Worm (Caenorhabditis elegans) whole organism, L1 larva: Measurements from ENCODE around the gene srw-41.

Source experiments
- C04F5.9 ChIP-seq: sonication (generic microtip); optimal IDR thresholded peaks from 2 replicates; lab custom pipeline; 2016; ENCODE audit warnings: missing genetic modification characterization, missing compliant biosample characterization
- C34B4.2 ChIP-seq: sonication (generic microtip); optimal IDR thresholded peaks from 2 replicates; lab custom pipeline; 2017; ENCODE audit warnings: mild to moderate bottlenecking, missing genetic modification characterization, missing compliant biosample characterization
- aha-1 ChIP-seq: fragments of 150-350 bp; optimal IDR thresholded peaks from 2 replicates; lab custom pipeline; 2014; ENCODE audit warnings: missing biosample characterization, missing genetic modification characterization
- alr-1 ChIP-seq: fragments of 200-800 bp; sonication (Bioruptor generic); optimal IDR thresholded peaks from 2 replicates; lab custom pipeline; 2018; ENCODE audit warnings: borderline replicate concordance, mild to moderate bottlenecking, missing genetic modification characterization, missing compliant biosample characterization
- aly-2 ChIP-seq: fragments of 150-350 bp; optimal IDR thresholded peaks from 2 replicates; lab custom pipeline; 2014; ENCODE audit warnings: missing biosample characterization, missing genetic modification characterization
- ama-1 ChIP-seq: fragments of 150-350 bp; optimal IDR thresholded peaks from 2 replicates; lab custom pipeline; 2014
- blmp-1 ChIP-seq: fragments of 150-350 bp; optimal IDR thresholded peaks from 2 replicates; lab custom pipeline; 2014; ENCODE audit warnings: missing biosample characterization, missing genetic modification characterization
- ceh-63 ChIP-seq: fragments of 200-800 bp; sonication (Bioruptor generic); optimal IDR thresholded peaks from 2 replicates; lab custom pipeline; 2018; ENCODE audit warnings: mild to moderate bottlenecking, missing genetic modification characterization, missing compliant biosample characterization
- ceh-8 ChIP-seq: fragments of 200-800 bp; sonication (Bioruptor generic); optimal IDR thresholded peaks from 2 replicates; lab custom pipeline; 2018; ENCODE audit warnings: mild to moderate bottlenecking, missing genetic modification characterization, moderate library complexity, missing compliant biosample characterization
- ceh-88 ChIP-seq: fragments of 200-800 bp; sonication (Bioruptor generic); IDR thresholded peaks from 2 replicates; pipeline ENCODE4 v1.3.6; 2022; ENCODE audit warnings: missing genetic modification characterization, missing compliant biosample characterization
- ceh-90 ChIP-seq: sonication (generic microtip); optimal IDR thresholded peaks from 2 replicates; lab custom pipeline; 2016; ENCODE audit warnings: missing genetic modification characterization, missing compliant biosample characterization
- ces-1 ChIP-seq: fragments of 150-350 bp; optimal IDR thresholded peaks from 2 replicates; lab custom pipeline; 2014; ENCODE audit warnings: missing biosample characterization, missing genetic modification reagents, missing genetic modification characterization
- dpl-1 ChIP-seq, 3 experiments: fragments of 150-350 bp in 2 of 3; sonication (generic microtip) in 1 of 3; optimal IDR thresholded peaks; 2 replicates each; lab custom pipeline; 2014 to 2017; ENCODE audit warnings: missing biosample characterization in 3 of 3, missing genetic modification characterization in 3 of 3, missing genetic modification reagents in 3 of 3
- efl-1 ChIP-seq, 4 experiments: fragments of 150-350 bp; optimal IDR thresholded peaks in 3 of 4; peaks in 1 of 4; 1 replicate in 1 of 4; 2 replicates in 3 of 4; lab custom pipeline; 2014; ENCODE audit warnings: missing biosample characterization in 2 of 4, missing genetic modification characterization in 2 of 4, missing genetic modification reagents in 2 of 4
- efl-3 ChIP-seq: fragments of 200-800 bp; sonication (Bioruptor generic); optimal IDR thresholded peaks from 2 replicates; lab custom pipeline; 2018; ENCODE audit warnings: mild to moderate bottlenecking, missing genetic modification characterization, missing compliant biosample characterization
- grh-1 ChIP-seq: fragments of 200-800 bp; sonication (Bioruptor generic); IDR thresholded peaks from 2 replicates; pipeline ENCODE4 v1.3.6; 2022; ENCODE audit warnings: missing genetic modification reagents, missing genetic modification characterization, missing compliant biosample characterization
- irx-1 ChIP-seq: sonication (generic microtip); optimal IDR thresholded peaks from 2 replicates; lab custom pipeline; 2016; ENCODE audit warnings: missing genetic modification characterization, missing compliant biosample characterization
- isw-1 ChIP-seq: fragments of 200-800 bp; sonication (Bioruptor generic); IDR thresholded peaks from 2 replicates; pipeline ENCODE4 v1.3.6; 2022; ENCODE audit warnings: missing genetic modification characterization, missing compliant biosample characterization
- lir-3 ChIP-seq: sonication (generic microtip); optimal IDR thresholded peaks from 2 replicates; lab custom pipeline; 2016; ENCODE audit warnings: mild to moderate bottlenecking, missing genetic modification characterization, moderate library complexity, missing compliant biosample characterization; ENCODE audit not compliant: poor library complexity
- lsy-2 ChIP-seq, 2 experiments: fragments of 150-350 bp; optimal IDR thresholded peaks; 2 replicates each; lab custom pipeline; 2014; ENCODE audit warnings: missing biosample characterization in 2 of 2, missing genetic modification characterization in 2 of 2
- mdl-1 ChIP-seq, 2 experiments: fragments of 150-350 bp; optimal IDR thresholded peaks; 2 replicates each; lab custom pipeline; 2014 to 2017; ENCODE audit warnings: missing biosample characterization in 2 of 2, missing genetic modification characterization in 2 of 2, inconsistent platforms in 1 of 2
- mep-1 ChIP-seq: fragments of 150-350 bp; optimal IDR thresholded peaks from 2 replicates; lab custom pipeline; 2014; ENCODE audit warnings: missing biosample characterization, missing genetic modification characterization
- nhr-11 ChIP-seq: fragments of 150-350 bp; optimal IDR thresholded peaks from 2 replicates; lab custom pipeline; 2014; ENCODE audit warnings: missing biosample characterization, missing genetic modification characterization
- nhr-12 ChIP-seq: sonication (generic microtip); optimal IDR thresholded peaks from 2 replicates; lab custom pipeline; 2017; ENCODE audit warnings: missing biosample characterization, missing genetic modification characterization
- nhr-19 ChIP-seq: fragments of 200-800 bp; sonication (Bioruptor generic); conservative IDR thresholded peaks from 2 replicates; pipeline ENCODE4 v1.3.6; 2022; ENCODE audit warnings: missing genetic modification characterization, missing compliant biosample characterization
- nhr-28 ChIP-seq: fragments of 150-350 bp; optimal IDR thresholded peaks from 2 replicates; lab custom pipeline; 2014; ENCODE audit warnings: missing biosample characterization, missing genetic modification characterization
- nhr-47 ChIP-seq: sonication (generic microtip); optimal IDR thresholded peaks from 2 replicates; lab custom pipeline; 2016; ENCODE audit warnings: mild to moderate bottlenecking, missing genetic modification characterization, moderate library complexity, missing compliant biosample characterization
- nhr-71 ChIP-seq: sonication (generic microtip); optimal IDR thresholded peaks from 2 replicates; lab custom pipeline; 2016; ENCODE audit warnings: mild to moderate bottlenecking, missing genetic modification characterization, moderate library complexity, missing compliant biosample characterization
- nhr-76 ChIP-seq: sonication (generic microtip); optimal IDR thresholded peaks from 2 replicates; lab custom pipeline; 2017; ENCODE audit warnings: missing biosample characterization, missing genetic modification characterization
- nhr-77 ChIP-seq: fragments of 150-350 bp; optimal IDR thresholded peaks from 2 replicates; lab custom pipeline; 2014; ENCODE audit warnings: missing biosample characterization, missing genetic modification characterization
- nhr-84 ChIP-seq: sonication (generic microtip); optimal IDR thresholded peaks from 2 replicates; lab custom pipeline; 2017; ENCODE audit warnings: missing biosample characterization, missing genetic modification characterization
- nhr-85 ChIP-seq: sonication (generic microtip); peaks from one replicate; lab custom pipeline; 2016; ENCODE audit warnings: missing genetic modification characterization, inconsistent platforms, missing compliant biosample characterization
- pax-3 ChIP-seq: fragments of 200-800 bp; sonication (Bioruptor generic); optimal IDR thresholded peaks from 2 replicates; lab custom pipeline; 2018; ENCODE audit warnings: mild to moderate bottlenecking, missing genetic modification characterization, moderate library complexity, missing compliant biosample characterization
- pqm-1 ChIP-seq: sonication (generic microtip); optimal IDR thresholded peaks from 3 replicates; lab custom pipeline; 2017; ENCODE audit warnings: missing biosample characterization, missing genetic modification characterization
- snu-23 ChIP-seq: sonication (generic microtip); optimal IDR thresholded peaks from 2 replicates; lab custom pipeline; 2016; ENCODE audit warnings: missing genetic modification characterization, missing compliant biosample characterization
- swsn-7 ChIP-seq: sonication (generic microtip); optimal IDR thresholded peaks from 2 replicates; lab custom pipeline; 2016; ENCODE audit warnings: missing genetic modification characterization, missing compliant biosample characterization
- unc-30 ChIP-seq: sonication (generic microtip); optimal IDR thresholded peaks from 2 replicates; lab custom pipeline; 2017; ENCODE audit warnings: missing biosample characterization, missing genetic modification characterization
- unc-62 ChIP-seq: fragments of 150-350 bp; optimal IDR thresholded peaks from 2 replicates; lab custom pipeline; 2014; ENCODE audit warnings: missing biosample characterization, missing genetic modification reagents, missing genetic modification characterization
- unc-86 ChIP-seq: sonication (generic microtip); optimal IDR thresholded peaks from 2 replicates; lab custom pipeline; 2016; ENCODE audit warnings: missing genetic modification characterization, missing compliant biosample characterization
- ztf-4 ChIP-seq: fragments of 150-350 bp; optimal IDR thresholded peaks from 2 replicates; lab custom pipeline; 2014; ENCODE audit warnings: missing biosample characterization, missing genetic modification characterization

Gene srw-41

DNA sequence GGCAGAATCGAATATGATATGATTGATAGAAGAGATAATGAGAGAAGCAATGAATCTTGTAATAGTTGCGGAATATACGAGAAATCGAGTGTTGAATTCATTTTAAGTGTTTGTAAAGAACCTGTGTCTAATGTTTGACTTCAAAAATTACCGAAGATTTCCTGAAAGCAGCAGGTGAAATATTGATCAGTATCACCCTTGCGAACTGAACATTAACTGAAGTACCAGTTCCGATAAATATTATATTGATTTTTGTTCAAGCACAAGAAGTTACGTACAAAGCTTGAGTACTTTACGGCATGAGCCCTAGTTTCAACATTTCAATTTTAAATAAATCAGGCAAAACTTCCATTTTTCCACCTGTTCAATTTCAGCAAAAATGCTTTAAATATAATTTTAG lies 18.0 kb upstream of the srw-41 start, which contains the start of gene srz-103:
Gene srz-103, minus strand, starts transcription at position 101 of the 400 bp plus-strand sequence.
- TF ChIP-seq nhr-28 (tag; lab: Kevin White, UChicago) (no peak), aha-1 (no peak), alr-1 (tag; lab: Kevin White, UChicago) (no peak), nhr-12 (no peak), ceh-8 (no peak), ama-1 (lab: Kevin White, UChicago) (no peak), nhr-11 (no peak), snu-23 (no peak), ceh-63 (GFP tag; lab: Kevin White, UChicago) (no peak), efl-3 (GFP tag; lab: Kevin White, UChicago) (no peak), ceh-90 (tag; lab: Kevin White, UChicago) (no peak), nhr-85 (tag; lab: Kevin White, UChicago) (no peak), unc-30 (tag; lab: Kevin White, UChicago) (no peak)

DNA sequence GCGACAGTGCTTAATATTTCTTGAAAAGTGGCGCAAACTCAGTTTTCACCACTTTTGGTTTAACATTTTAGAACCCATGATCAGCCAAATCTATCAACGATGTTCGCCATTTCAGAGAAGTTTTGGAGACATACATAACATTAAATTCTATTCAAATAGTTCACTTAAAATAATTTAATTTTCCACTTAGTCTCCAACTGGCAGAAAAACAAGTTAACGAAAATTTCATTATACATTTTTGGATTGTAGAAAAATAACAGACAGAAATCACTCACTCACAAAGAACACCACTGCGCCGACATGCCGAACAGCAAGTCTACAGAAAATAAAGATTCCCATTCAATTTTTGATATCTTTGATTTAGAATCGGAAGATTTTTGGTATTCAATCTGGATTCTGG lies 17.3 kb upstream of the srw-41 start, which contains the start of gene srw-44:
Gene srw-44, plus strand, starts transcription at position 301 of the 400 bp plus-strand sequence.
- TF ChIP-seq lsy-2 (tag; optimal IDR thresholded peaks at IDR 0.05; lab: Kevin White, UChicago) (no peak), snu-23 (no peak)
- TF ChIP-seq, all 84 proteins: peak for 0

DNA sequence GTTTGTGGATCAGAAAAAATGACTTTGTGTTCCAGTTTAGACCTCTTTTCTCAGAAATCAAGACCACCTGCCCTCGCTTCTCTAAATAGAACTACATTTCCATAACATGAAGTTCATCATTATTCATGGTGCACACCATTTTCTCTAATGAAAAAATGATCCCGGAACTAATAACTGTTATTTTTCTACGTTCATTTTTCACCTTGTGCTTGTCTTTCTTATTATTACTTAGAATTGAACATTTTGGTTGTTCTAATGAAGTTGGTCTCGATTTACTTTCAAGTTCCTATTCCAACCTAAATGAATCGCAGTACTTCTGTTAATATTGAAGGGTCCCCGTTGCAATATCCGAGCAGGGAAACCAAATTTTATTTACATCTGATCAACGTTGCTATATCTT lies 14.4 kb upstream of the srw-41 start, which contains the start of gene srw-36:
Gene srw-36, plus strand, starts transcription at position 301 of the 400 bp plus-strand sequence.
- TF ChIP-seq nhr-77 (tag; lab: Kevin White, UChicago) = no peak
- no peak for TF ChIP-seq nhr-19
- TF ChIP-seq grh-1 = no peak
- no peak for TF ChIP-seq unc-86 (tag; lab: Kevin White, UChicago)
- no peak for TF ChIP-seq lir-3 (tag; lab: Kevin White, UChicago)

DNA sequence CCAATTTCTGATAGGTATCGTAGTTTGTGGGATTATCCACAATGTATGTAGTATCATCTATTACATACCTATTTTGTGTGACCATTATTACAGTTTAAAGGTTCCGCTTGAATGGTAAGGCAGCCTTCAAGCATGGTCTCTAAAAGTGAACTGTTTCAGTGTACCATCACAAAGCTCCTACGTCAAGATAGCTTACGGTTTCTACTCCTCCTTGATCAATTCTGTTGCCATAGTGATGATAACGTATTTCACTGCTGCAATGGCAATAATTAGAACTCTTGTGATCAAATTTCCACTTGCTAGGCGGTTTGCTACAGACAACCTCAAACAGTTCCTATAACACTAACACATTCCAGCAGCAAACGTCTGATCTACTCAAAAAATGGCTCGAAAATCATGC lies 13.9 kb upstream of the srw-41 start:
- TF ChIP-seq ceh-88 (GFP tag; lab: Robert Waterston, UW) (no peak), ztf-4 (tag; lab: Kevin White, UChicago) (no peak), nhr-71 (tag; lab: Kevin White, UChicago) (no peak), nhr-28 (tag; lab: Kevin White, UChicago) (no peak), nhr-47 (tag; lab: Kevin White, UChicago) (no peak), C04F5.9 (tag; lab: Kevin White, UChicago) (no peak), dpl-1 (GFP tag; optimal IDR thresholded peaks at IDR 0.05; lab: Kevin White, UChicago) (no peak)

DNA sequence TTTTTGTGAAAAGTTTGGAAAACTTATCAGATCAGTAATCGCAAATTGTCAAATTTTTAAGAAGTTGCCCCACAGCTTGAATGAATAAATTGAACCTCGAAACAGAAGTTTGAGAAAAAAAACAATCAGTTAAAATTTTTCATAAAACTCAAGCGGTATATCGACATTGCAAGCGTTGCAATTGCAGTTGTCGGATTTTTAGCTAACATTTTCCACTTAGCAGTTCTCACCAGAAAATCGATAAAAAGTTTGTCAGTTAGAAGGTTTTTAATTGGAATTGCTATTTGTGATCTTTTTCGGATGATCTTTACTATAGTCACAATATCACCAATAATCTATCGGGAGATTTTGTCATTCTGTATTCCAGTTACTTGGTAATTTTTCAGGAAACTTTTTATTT lies 11.6 kb upstream of the srw-41 start, which contains the start of gene srw-43:
Gene srw-43, plus strand, starts transcription at position 301 of the 400 bp plus-strand sequence.
- TF ChIP-seq isw-1 (GFP tag; lab: Robert Waterston, UW) = no peak
- TF ChIP-seq nhr-12 = no peak
- no peak for TF ChIP-seq C34B4.2 (tag; lab: Kevin White, UChicago)
- no peak for TF ChIP-seq ceh-90 (tag; lab: Kevin White, UChicago)
- TF ChIP-seq nhr-76 (tag; lab: Kevin White, UChicago) = no peak
- no peak for TF ChIP-seq mdl-1 (tag; optimal IDR thresholded peaks at IDR 0.05; lab: Kevin White, UChicago)
- no peak for TF ChIP-seq nhr-71 (tag; lab: Kevin White, UChicago)
- no peak for TF ChIP-seq efl-1 (optimal IDR thresholded peaks at IDR 0.05; lab: Kevin White, UChicago)
- TF ChIP-seq efl-1 (GFP tag; optimal IDR thresholded peaks at IDR 0.05 in 1 of 2; lab: Kevin White, UChicago) = no peak

DNA sequence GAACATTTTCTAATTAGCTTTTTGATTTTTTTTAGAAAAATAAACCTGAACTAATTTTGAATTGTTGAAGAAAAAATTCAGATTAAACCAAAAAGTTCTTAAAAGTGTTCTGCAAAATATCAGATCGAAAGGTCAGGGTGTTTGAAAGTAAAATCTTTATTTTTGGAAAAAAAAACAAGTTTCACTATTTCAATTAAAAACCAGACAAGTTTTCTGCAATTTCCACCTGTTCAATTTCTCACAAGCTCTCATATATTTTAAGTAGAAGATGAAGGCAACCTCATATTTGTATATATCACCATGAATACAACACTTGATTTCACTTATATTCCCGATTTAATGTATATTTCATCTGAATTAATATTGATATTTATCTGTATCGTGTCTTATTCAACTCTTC lies 10.1 kb upstream of the srw-41 start, which contains the start of gene srz-102:
Gene srz-102, plus strand, starts transcription at position 301 of the 400 bp plus-strand sequence.
- no peak for TF ChIP-seq pqm-1 (tag; lab: Kevin White, UChicago)
- TF ChIP-seq nhr-85 (tag; lab: Kevin White, UChicago) = no peak
- no peak for TF ChIP-seq swsn-7 (tag; lab: Kevin White, UChicago)
- TF ChIP-seq aly-2 = no peak
- TF ChIP-seq pax-3 (tag; lab: Kevin White, UChicago) = no peak
- no peak for TF ChIP-seq nhr-28 (tag; lab: Kevin White, UChicago)
- no peak for TF ChIP-seq ces-1 (GFP tag; lab: Kevin White, UChicago)
- TF ChIP-seq irx-1 (tag; lab: Kevin White, UChicago) = no peak
- TF ChIP-seq blmp-1 (tag; lab: Kevin White, UChicago) = no peak
- no peak for TF ChIP-seq nhr-84 (tag; lab: Kevin White, UChicago)
- TF ChIP-seq mep-1 (tag; lab: Kevin White, UChicago) = no peak
- TF ChIP-seq unc-62 = no peak
- no peak for TF ChIP-seq grh-1
- TF ChIP-seq, all 84 proteins: peak for 0
